Worm (Caenorhabditis elegans) whole organism, midembryonic: Measurements from ENCODE around the gene nhr-3.

Experiments
- T22C8.4 ChIP-seq: fragments of 200-800 bp; sonication (Bioruptor generic); IDR thresholded peaks from 2 replicates; pipeline ENCODE4 v1.3.6; 2022; ENCODE audit warnings: missing genetic modification characterization, missing compliant biosample characterization
- cog-1 ChIP-seq: sonication (generic microtip); optimal IDR thresholded peaks from 2 replicates; lab custom pipeline; 2016; ENCODE audit warnings: missing genetic modification characterization, missing compliant biosample characterization
- ref-1 ChIP-seq: fragments of 200-800 bp; sonication (Bioruptor generic); conservative IDR thresholded peaks from 2 replicates; pipeline ENCODE4 v1.3.6; 2022; ENCODE audit warnings: missing genetic modification reagents, missing genetic modification characterization, missing compliant biosample characterization
- ztf-23 ChIP-seq: fragments of 200-800 bp; sonication (Bioruptor generic); IDR thresholded peaks from 2 replicates; pipeline ENCODE4 v1.3.6; 2022; ENCODE audit warnings: missing genetic modification reagents, missing genetic modification characterization, missing compliant biosample characterization
- ztf-29 ChIP-seq: fragments of 200-800 bp; sonication (Bioruptor generic); IDR thresholded peaks from 2 replicates; pipeline ENCODE4 v1.3.6; 2022; ENCODE audit warnings: missing genetic modification reagents, missing genetic modification characterization, missing compliant biosample characterization

DNA sequence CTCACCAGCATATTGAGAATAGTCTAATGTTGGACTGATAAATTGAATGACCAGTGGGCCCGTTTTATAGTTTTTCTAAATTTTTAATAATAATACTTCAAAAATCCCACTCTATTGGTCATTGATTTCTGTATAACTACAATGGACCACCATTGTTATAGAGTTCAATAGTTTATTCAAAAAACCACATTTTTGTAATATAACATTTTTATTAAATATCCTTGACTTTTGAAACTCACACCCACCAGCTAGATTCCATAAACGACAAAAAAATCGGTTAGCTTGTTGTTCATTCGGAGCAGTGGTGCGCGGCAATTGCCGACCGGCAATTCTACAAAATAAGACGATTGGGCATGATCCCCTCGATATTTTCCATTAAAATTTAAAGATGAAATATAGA, 30.7 kb upstream of the nhr-3 start, which contains the start of gene nspc-18:
- TF ChIP-seq cog-1 (tag; lab: Kevin White, UChicago) (no peak), T22C8.4 (GFP tag; lab: Robert Waterston, UW) (no peak), ztf-23 (no peak), ztf-29 (no peak), ref-1 (GFP tag; lab: Robert Waterston, UW) (no peak)
